Worm (Caenorhabditis elegans) whole organism, L3 larva: ENCODE results near the gene srlf-28.
A peak's percentile ranks its signal among the peaks of the same experiment; 100 is the strongest.

Source experiments
- aly-2 ChIP-seq: fragments of 150-350 bp; optimal IDR thresholded peaks from 2 replicates; lab custom pipeline; 2014; ENCODE audit warnings: missing biosample characterization, missing genetic modification characterization
- ama-1 ChIP-seq: fragments of 150-350 bp; optimal IDR thresholded peaks from 2 replicates; lab custom pipeline; 2018
- lin-15B ChIP-seq: fragments of 150-350 bp; optimal IDR thresholded peaks from 2 replicates; lab custom pipeline; 2014; ENCODE audit warnings: missing biosample characterization, missing genetic modification characterization
- nhr-28 ChIP-seq: fragments of 150-350 bp; optimal IDR thresholded peaks from 2 replicates; lab custom pipeline; 2014; ENCODE audit warnings: missing biosample characterization, missing genetic modification characterization
- nhr-77 ChIP-seq: fragments of 150-350 bp; optimal IDR thresholded peaks from 2 replicates; lab custom pipeline; 2014; ENCODE audit warnings: missing biosample characterization, missing genetic modification characterization
- pha-4 ChIP-seq: fragments of 150-350 bp; optimal IDR thresholded peaks from 2 replicates; lab custom pipeline; 2014; ENCODE audit warnings: missing biosample characterization, missing genetic modification reagents, missing genetic modification characterization
- skn-1 ChIP-seq: fragments of 150-350 bp; optimal IDR thresholded peaks from 2 replicates; lab custom pipeline; 2014; ENCODE audit warnings: missing biosample characterization, missing genetic modification characterization
- snpc-4 ChIP-seq: fragments of 150-350 bp; optimal IDR thresholded peaks from 2 replicates; lab custom pipeline; 2014; ENCODE audit warnings: missing biosample characterization, missing genetic modification characterization
- unc-39 ChIP-seq: sonication (generic microtip); optimal IDR thresholded peaks from 4 replicates; lab custom pipeline; 2017; ENCODE audit warnings: missing biosample characterization, missing genetic modification characterization

DNA sequence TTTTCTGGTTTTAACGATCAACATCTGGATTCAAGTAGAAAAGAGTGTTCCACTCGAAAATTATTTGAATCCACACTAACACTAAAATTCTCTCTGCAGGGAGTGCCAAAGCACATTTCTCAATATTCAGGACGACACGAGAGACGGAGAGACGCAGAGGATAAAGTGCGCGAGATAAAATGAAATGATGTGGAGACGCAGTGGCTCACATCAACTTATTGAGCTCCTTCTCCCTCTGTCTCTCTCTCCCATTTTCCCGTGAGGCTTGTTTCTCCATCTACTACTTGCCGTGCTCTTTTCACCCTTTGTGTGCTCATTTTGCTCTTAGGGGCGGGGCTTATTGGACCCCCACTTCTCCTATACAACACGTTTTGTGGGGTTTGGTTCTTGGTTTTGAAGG lies 12.5 kb upstream of the srlf-28 start:
- TF ChIP-seq skn-1 (tag; lab: Kevin White, UChicago) (no peak), nhr-28 (tag; lab: Kevin White, UChicago) (no peak), ama-1 (lab: Kevin White, UChicago) (no peak), snpc-4 (tag; lab: Kevin White, UChicago) (peak; percentile 34), aly-2 (no peak), lin-15B (tag; lab: Kevin White, UChicago) (peak; percentile 14), unc-39 (tag; lab: Kevin White, UChicago) (no peak), nhr-77 (tag; lab: Kevin White, UChicago) (no peak), pha-4 (tag; lab: Kevin White, UChicago) (no peak)
